Worm (Caenorhabditis elegans) whole organism, early embryonic: ENCODE data around the gene fard-1.

Source experiments
- B0310.2 ChIP-seq: sonication (generic microtip); optimal IDR thresholded peaks from 2 replicates; lab custom pipeline; 2016; ENCODE audit warnings: mild to moderate bottlenecking, missing genetic modification characterization, missing compliant biosample characterization
- F13C5.2 ChIP-seq: sonication (generic microtip); optimal IDR thresholded peaks from 2 replicates; lab custom pipeline; 2017; ENCODE audit warnings: mild to moderate bottlenecking, missing genetic modification characterization, inconsistent platforms, missing compliant biosample characterization
- aly-1 ChIP-seq: sonication (generic microtip); optimal IDR thresholded peaks from 2 replicates; lab custom pipeline; 2016; ENCODE audit warnings: missing genetic modification characterization, missing compliant biosample characterization
- ama-1 ChIP-seq: fragments of 150-350 bp; optimal IDR thresholded peaks from 2 replicates; lab custom pipeline; 2014
- ceh-13 ChIP-seq: fragments of 200-800 bp; sonication (Bioruptor generic); optimal IDR thresholded peaks from 2 replicates; lab custom pipeline; 2018; ENCODE audit warnings: mild to moderate bottlenecking, missing genetic modification characterization, missing compliant biosample characterization
- ets-7 ChIP-seq: sonication (generic microtip); optimal IDR thresholded peaks from 2 replicates; lab custom pipeline; 2016; ENCODE audit warnings: missing genotype, missing genetic modification characterization, missing compliant biosample characterization
- flt-1 ChIP-seq: fragments of 200-800 bp; sonication (Bioruptor generic); IDR thresholded peaks from 2 replicates; pipeline ENCODE4 v1.3.6; 2022; ENCODE audit warnings: missing genetic modification characterization, missing compliant biosample characterization
- hmbx-1 ChIP-seq: sonication (generic microtip); optimal IDR thresholded peaks from 2 replicates; lab custom pipeline; 2016; ENCODE audit warnings: mild to moderate bottlenecking, missing genetic modification characterization, missing compliant biosample characterization
- sea-1 ChIP-seq: fragments of 200-800 bp; sonication (Bioruptor generic); conservative IDR thresholded peaks from 2 replicates; pipeline ENCODE4 v1.3.6; 2022; ENCODE audit warnings: missing genetic modification characterization, missing compliant biosample characterization
- tbx-11 ChIP-seq: fragments of 200-800 bp; sonication (Bioruptor generic); IDR thresholded peaks from 2 replicates; pipeline ENCODE4 v1.3.6; 2022; ENCODE audit warnings: missing genetic modification characterization, missing compliant biosample characterization
- tbx-37 ChIP-seq: fragments of 200-800 bp; sonication (Bioruptor generic); conservative IDR thresholded peaks from 2 replicates; pipeline ENCODE4 v1.3.6; 2022; ENCODE audit warnings: missing genetic modification reagents, missing genetic modification characterization, missing compliant biosample characterization

DNA sequence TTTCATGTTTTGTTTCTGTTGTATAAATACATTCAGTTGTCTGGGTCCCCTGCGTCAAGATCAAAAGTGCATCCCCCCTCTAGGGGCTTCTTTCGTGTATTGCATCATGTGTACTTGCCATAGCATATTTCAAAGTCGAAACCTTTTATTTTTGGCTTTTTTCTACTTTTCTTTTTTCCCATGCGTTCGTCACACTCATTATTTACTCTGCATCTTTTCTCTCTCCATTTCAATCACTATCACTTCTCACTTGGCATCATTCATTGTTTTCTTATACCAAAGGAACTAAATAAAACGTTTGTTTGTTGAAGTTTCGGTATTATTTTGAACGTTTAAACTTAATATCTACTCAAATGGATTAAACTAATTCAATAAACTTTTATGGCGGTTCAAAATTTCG, 6.4 kb downstream of the fard-1 start:
- TF ChIP-seq tbx-37 (GFP tag; lab: Robert Waterston, UW), result no peak
- no peak for TF ChIP-seq ceh-13 (GFP tag; lab: Kevin White, UChicago)
- TF ChIP-seq aly-1 (tag; lab: Kevin White, UChicago), result no peak
- TF ChIP-seq hmbx-1 (tag; lab: Kevin White, UChicago), result no peak
- no peak for TF ChIP-seq ama-1 (lab: Kevin White, UChicago)
- no peak for TF ChIP-seq flt-1 (GFP tag; lab: Robert Waterston, UW)
- TF ChIP-seq tbx-11 (GFP tag; lab: Robert Waterston, UW), result no peak
- no peak for TF ChIP-seq ets-7 (tag; lab: Kevin White, UChicago)
- no peak for TF ChIP-seq B0310.2
- no peak for TF ChIP-seq F13C5.2 (tag; lab: Kevin White, UChicago)
- TF ChIP-seq sea-1, result no peak
